Fruit fly (Drosophila melanogaster): ENCODE results near the gene CG12093.

The CG12093 gene

dm6 chr3L:2799110-2799618, 25.4 kb upstream of the CG12093 start (continued):
- TF ChIP-seq CG8478 (optimal IDR thresholded peaks at IDR 0.05) (no peak), p53 (GFP tag; optimal IDR thresholded peaks at IDR 0.05) (no peak), sc (optimal IDR thresholded peaks at IDR 0.05) (no peak), sc (GFP tag; optimal IDR thresholded peaks at IDR 0.05) (no peak), Oaz (GFP tag; IDR thresholded peaks at IDR 0.05) (no peak), br (optimal IDR thresholded peaks at IDR 0.05) (no peak), CG9727 (GFP tag; optimal IDR thresholded peaks at IDR 0.05) (peak; percentile 72), chm (GFP tag; IDR thresholded peaks at IDR 0.05) (peak; percentile 55; the same call in 1 of the 2 replicates), ro (GFP tag; IDR thresholded peaks at IDR 0.05) (no peak), btn (GFP tag; optimal IDR thresholded peaks at IDR 0.05) (no peak), CG14050 (GFP tag; IDR thresholded peaks at IDR 0.05) (no peak), sisA (GFP tag; IDR thresholded peaks at IDR 0.05) (no peak), slbo (GFP tag; IDR thresholded peaks at IDR 0.05) (peak; percentile 22; the same call in 1 of the 2 replicates), Atf3 (GFP tag; optimal IDR thresholded peaks at IDR 0.05) (no peak), MTF-1 (GFP tag; optimal IDR thresholded peaks at IDR 0.05; ENCODE audit: borderline replicate concordance) (peak; percentile 64), Bdp1 (GFP tag; optimal IDR thresholded peaks at IDR 0.05) (no peak), fd3F (GFP tag; optimal IDR thresholded peaks at IDR 0.05) (peak; percentile 3), CG10267 (tag; optimal IDR thresholded peaks at IDR 0.05) (peak; percentile 2), jumu (GFP tag; optimal IDR thresholded peaks at IDR 0.05) (no peak), zen (tag; optimal IDR thresholded peaks at IDR 0.05) (no peak), CG17802 (tag; optimal IDR thresholded peaks at IDR 0.05) (no peak), CG17829 (tag; optimal IDR thresholded peaks at IDR 0.05) (peak; percentile 28), Hmr (GFP tag; optimal IDR thresholded peaks at IDR 0.05) (peak; percentile 60), HmgZ (tag; optimal IDR thresholded peaks at IDR 0.05) (peak; percentile 28), Ets65A (GFP tag) (no peak), wor (GFP tag; IDR thresholded peaks at IDR 0.05) (no peak), lmd (GFP tag; IDR thresholded peaks at IDR 0.05) (peak; percentile 57), Dbx (GFP tag; IDR thresholded peaks at IDR 0.05) (no peak), Myb (GFP tag; optimal IDR thresholded peaks at IDR 0.05) (no peak), CG6765 (GFP tag; optimal IDR thresholded peaks at IDR 0.05) (peak; percentile 28), CG1603 (tag; optimal IDR thresholded peaks at IDR 0.05) (peak; percentile 45), dimm (GFP tag; IDR thresholded peaks at IDR 0.05) (no peak), BtbVII (GFP tag; optimal IDR thresholded peaks at IDR 0.05) (peak; percentile 54), CG34422 (GFP tag; IDR thresholded peaks at IDR 0.05) (no peak), Lhr (GFP tag; optimal IDR thresholded peaks at IDR 0.05) (no peak), CG2199 (GFP tag; IDR thresholded peaks at IDR 0.05) (no peak), nmo (GFP tag; optimal IDR thresholded peaks at IDR 0.05) (peak; percentile 39), CG11398 (GFP tag; optimal IDR thresholded peaks at IDR 0.05) (no peak), chn (GFP tag; optimal IDR thresholded peaks at IDR 0.05) (no peak), ham (GFP tag; IDR thresholded peaks at IDR 0.05) (no peak), dmrt99B (tag; optimal IDR thresholded peaks at IDR 0.05) (peak; percentile 71), Spps (tag; optimal IDR thresholded peaks at IDR 0.05) (no peak), en (GFP tag; optimal IDR thresholded peaks at IDR 0.05) (no peak), CG13775 (GFP tag; optimal IDR thresholded peaks at IDR 0.05) (no peak), phol (tag; optimal IDR thresholded peaks at IDR 0.05) (peak; percentile 70), schlank (tag; optimal IDR thresholded peaks at IDR 0.05) (peak; percentile 32), CG11723 (GFP tag; optimal IDR thresholded peaks at IDR 0.05) (peak; percentile 14), vnd (GFP tag; IDR thresholded peaks at IDR 0.05; ENCODE audit: partially characterized antibody) (no peak), CG32767 (GFP tag; IDR thresholded peaks at IDR 0.05) (no peak), pho (GFP tag; optimal IDR thresholded peaks at IDR 0.05) (no peak), zf30C (GFP tag; optimal IDR thresholded peaks at IDR 0.05) (no peak), Dp (GFP tag; optimal IDR thresholded peaks at IDR 0.05) (no peak), CG17385 (GFP tag; optimal IDR thresholded peaks at IDR 0.05) (peak; percentile 39)
